Fruit fly (Drosophila melanogaster): ENCODE results near the gene CG34043.
A peak's percentile ranks its signal among the peaks of the same experiment; 100 is the strongest.

Gene CG34043

dm6 chr2L:10250441-10250847, 30.2 kb downstream of the CG34043 start, which contains the start of the genes bsk and CG31717 (continued):
- TF ChIP-seq CG11695 (GFP tag; IDR thresholded peaks at IDR 0.05) (no peak), Dbx (GFP tag; IDR thresholded peaks at IDR 0.05) (no peak), jing (GFP tag; optimal IDR thresholded peaks at IDR 0.05) (no peak), CG9727 (GFP tag; optimal IDR thresholded peaks at IDR 0.05) (no peak), Dp (GFP tag; optimal IDR thresholded peaks at IDR 0.05) (peak; percentile 21), CG14441 (GFP tag; IDR thresholded peaks at IDR 0.05) (no peak), CG11093 (GFP tag; IDR thresholded peaks at IDR 0.05) (no peak), CG32767 (GFP tag; IDR thresholded peaks at IDR 0.05) (no peak), CG3847 (GFP tag; IDR thresholded peaks at IDR 0.05) (no peak), CG13296 (GFP tag; optimal IDR thresholded peaks at IDR 0.05) (no peak), Elba2 (GFP tag; optimal IDR thresholded peaks at IDR 0.05) (peak; percentile 83), Taf1 (GFP tag; IDR thresholded peaks at IDR 0.05) (no peak), Aef1 (GFP tag; IDR thresholded peaks at IDR 0.05) (no peak), CG7556 (GFP tag; optimal IDR thresholded peaks at IDR 0.05) (no peak), cato (GFP tag; optimal IDR thresholded peaks at IDR 0.05; ENCODE audit: borderline replicate concordance) (no peak), CG15011 (GFP tag; optimal IDR thresholded peaks at IDR 0.05) (no peak), CTCF (GFP tag; optimal IDR thresholded peaks at IDR 0.05) (no peak), CG10267 (tag; optimal IDR thresholded peaks at IDR 0.05) (peak; percentile 45), fu2 (GFP tag; optimal IDR thresholded peaks at IDR 0.05) (no peak), CG31388 (GFP tag; optimal IDR thresholded peaks at IDR 0.05) (no peak), NfI (GFP tag; optimal IDR thresholded peaks at IDR 0.05) (no peak), CG12942 (GFP tag; optimal IDR thresholded peaks at IDR 0.05) (no peak), Hmx (GFP tag; optimal IDR thresholded peaks at IDR 0.05) (peak; percentile 19), CG34376 (GFP tag; optimal IDR thresholded peaks at IDR 0.05) (no peak), CG2116 (GFP tag; optimal IDR thresholded peaks at IDR 0.05) (peak; percentile 78), CG8359 (GFP tag; optimal IDR thresholded peaks at IDR 0.05; ENCODE audit: borderline replicate concordance) (no peak), p53 (GFP tag; optimal IDR thresholded peaks at IDR 0.05) (no peak), CG13287 (GFP tag; IDR thresholded peaks at IDR 0.05; ENCODE audit: partially characterized antibody) (peak; percentile 68), peb (GFP tag; IDR thresholded peaks at IDR 0.05) (no peak), CG11456 (GFP tag; IDR thresholded peaks at IDR 0.05) (no peak), CG12744 (GFP tag; optimal IDR thresholded peaks at IDR 0.05) (no peak), CG3838 (GFP tag; optimal IDR thresholded peaks at IDR 0.05) (no peak), zen (tag; optimal IDR thresholded peaks at IDR 0.05) (peak; percentile 67), kni (GFP tag; optimal IDR thresholded peaks at IDR 0.05) (no peak), stwl (tag; optimal IDR thresholded peaks at IDR 0.05) (peak; percentile 75), CG33557 (GFP tag; optimal IDR thresholded peaks at IDR 0.05) (no peak), CG2678 (tag; optimal IDR thresholded peaks at IDR 0.05) (no peak), CG8290 (GFP tag; optimal IDR thresholded peaks at IDR 0.05) (peak; percentile 55), CG8290 (tag; optimal IDR thresholded peaks at IDR 0.05) (no peak), klu (GFP tag; IDR thresholded peaks at IDR 0.05) (no peak), D19A (tag; optimal IDR thresholded peaks at IDR 0.05) (no peak), Hr3 (GFP tag; optimal IDR thresholded peaks at IDR 0.05) (no peak), sens-2 (GFP tag; IDR thresholded peaks at IDR 0.05) (no peak), gcm2 (GFP tag; optimal IDR thresholded peaks at IDR 0.05) (no peak), CG11560 (tag; IDR thresholded peaks at IDR 0.05) (peak; percentile 99), HHEX (GFP tag; optimal IDR thresholded peaks at IDR 0.05) (no peak), yki (optimal IDR thresholded peaks at IDR 0.05) (no peak), Sox102F (GFP tag; optimal IDR thresholded peaks at IDR 0.05) (no peak), sqz (GFP tag; optimal IDR thresholded peaks at IDR 0.05) (no peak), HmgZ (tag; optimal IDR thresholded peaks at IDR 0.05) (peak; percentile 15), Ptx1 (GFP tag; IDR thresholded peaks at IDR 0.05) (no peak), fd64A (GFP tag; optimal IDR thresholded peaks at IDR 0.05) (no peak), CHES-1-like (GFP tag; optimal IDR thresholded peaks at IDR 0.05) (no peak), esg (GFP tag; conservative IDR thresholded peaks at IDR 0.05) (no peak)
